Worm (Caenorhabditis elegans) whole organism, L4 larva: ENCODE results near the gene F09C8.1.

Experiments used
- ZK546.5 ChIP-seq, 2 experiments: sonication (generic microtip); optimal IDR thresholded peaks; 2 replicates each; lab custom pipeline; 2017; ENCODE audit warnings: missing biosample characterization in 2 of 2, missing genetic modification characterization in 2 of 2
- aha-1 ChIP-seq: fragments of 150-350 bp; peaks from one replicate; lab custom pipeline; 2014; ENCODE audit warnings: missing biosample characterization, missing genetic modification characterization
- ama-1 ChIP-seq: fragments of 150-350 bp; optimal IDR thresholded peaks from 2 replicates; lab custom pipeline; 2014; ENCODE audit warnings: inconsistent platforms, mixed read lengths
- fos-1 ChIP-seq: fragments of 150-350 bp; optimal IDR thresholded peaks from 2 replicates; lab custom pipeline; 2014; ENCODE audit warnings: missing biosample characterization, missing genetic modification characterization
- hlh-11 ChIP-seq: fragments of 200-800 bp; sonication (Bioruptor generic); optimal IDR thresholded peaks from 2 replicates; lab custom pipeline; 2018; ENCODE audit warnings: mild to moderate bottlenecking, missing genetic modification characterization, missing compliant biosample characterization
- lin-13 ChIP-seq: fragments of 150-350 bp; optimal IDR thresholded peaks from 2 replicates; lab custom pipeline; 2014; ENCODE audit warnings: missing biosample characterization, missing genetic modification reagents, missing genetic modification characterization
- lin-39 ChIP-seq: fragments of 150-350 bp; optimal IDR thresholded peaks from 2 replicates; lab custom pipeline; 2014; ENCODE audit warnings: missing biosample characterization, missing genetic modification reagents, missing genetic modification characterization
- mdl-1 ChIP-seq, 2 experiments: fragments of 150-350 bp in 1 of 2; sonication (generic microtip) in 1 of 2; optimal IDR thresholded peaks; 2 replicates each; lab custom pipeline; 2014 to 2017; ENCODE audit warnings: missing biosample characterization in 2 of 2, missing genetic modification characterization in 2 of 2
- nhr-11 ChIP-seq: fragments of 150-350 bp; optimal IDR thresholded peaks from 2 replicates; lab custom pipeline; 2014; ENCODE audit warnings: missing biosample characterization, missing genetic modification characterization
- nhr-237 ChIP-seq: sonication (generic microtip); optimal IDR thresholded peaks from 2 replicates; lab custom pipeline; 2017; ENCODE audit warnings: missing biosample characterization, missing genetic modification characterization
- skn-1 ChIP-seq: fragments of 150-350 bp; optimal IDR thresholded peaks from 2 replicates; lab custom pipeline; 2014; ENCODE audit warnings: missing biosample characterization, missing genetic modification characterization
- unc-130 ChIP-seq: sonication (generic microtip); optimal IDR thresholded peaks from 2 replicates; lab custom pipeline; 2016; ENCODE audit warnings: missing genetic modification reagents, missing genetic modification characterization, missing compliant biosample characterization

DNA sequence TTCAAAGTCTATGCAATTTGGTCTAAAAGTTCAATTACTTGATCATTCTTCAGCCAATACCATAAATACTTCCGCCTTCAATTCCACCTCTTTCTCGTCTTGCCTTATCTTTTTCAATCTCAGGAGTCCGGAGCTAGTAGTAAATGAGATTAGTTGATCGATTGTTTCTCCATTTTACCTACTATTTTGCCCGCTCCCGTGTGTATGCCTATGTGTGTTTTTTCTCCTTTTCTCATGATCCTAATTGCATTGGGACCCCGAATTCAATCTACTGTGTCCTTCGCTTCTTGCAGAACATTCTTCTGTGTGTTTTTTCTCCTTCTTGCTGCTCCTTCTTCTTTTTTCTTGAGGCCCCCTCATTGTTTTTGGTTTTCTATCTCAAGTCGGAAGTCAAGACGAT is 47.0 kb downstream of the F09C8.1 start:
- no peak for TF ChIP-seq skn-1 (tag; lab: Kevin White, UChicago)
- TF ChIP-seq lin-13 (GFP tag; lab: Kevin White, UChicago): no peak
- no peak for TF ChIP-seq nhr-11 (tag; lab: Kevin White, UChicago)
- no peak for TF ChIP-seq unc-130 (GFP tag; lab: Kevin White, UChicago)
- no peak for TF ChIP-seq fos-1 (tag; lab: Kevin White, UChicago)
- no peak for TF ChIP-seq aha-1 (tag; lab: Kevin White, UChicago)
- TF ChIP-seq lin-39 (tag; lab: Kevin White, UChicago): no peak
- no peak for TF ChIP-seq mdl-1 (tag; optimal IDR thresholded peaks at IDR 0.05; lab: Kevin White, UChicago)
- TF ChIP-seq nhr-237 (tag; lab: Kevin White, UChicago): no peak
- TF ChIP-seq ZK546.5 (tag; optimal IDR thresholded peaks at IDR 0.05; lab: Kevin White, UChicago): no peak
- TF ChIP-seq ama-1 (lab: Kevin White, UChicago): no peak
- TF ChIP-seq hlh-11 (tag; lab: Kevin White, UChicago): no peak
